Worm (Caenorhabditis elegans): Measurements from ENCODE around the gene mig-2.
A peak's percentile ranks its signal among the peaks of the same experiment; 100 is the strongest.

The mig-2 gene

ce11 chrX:11547442-11548023 is 875 bp upstream of the mig-2 start:
- no peak for TF ChIP-seq lin-13 (tag; optimal IDR thresholded peaks at IDR 0.05)
- TF ChIP-seq unc-62 (GFP tag; optimal IDR thresholded peaks at IDR 0.05), result peak; percentile 40

DNA sequence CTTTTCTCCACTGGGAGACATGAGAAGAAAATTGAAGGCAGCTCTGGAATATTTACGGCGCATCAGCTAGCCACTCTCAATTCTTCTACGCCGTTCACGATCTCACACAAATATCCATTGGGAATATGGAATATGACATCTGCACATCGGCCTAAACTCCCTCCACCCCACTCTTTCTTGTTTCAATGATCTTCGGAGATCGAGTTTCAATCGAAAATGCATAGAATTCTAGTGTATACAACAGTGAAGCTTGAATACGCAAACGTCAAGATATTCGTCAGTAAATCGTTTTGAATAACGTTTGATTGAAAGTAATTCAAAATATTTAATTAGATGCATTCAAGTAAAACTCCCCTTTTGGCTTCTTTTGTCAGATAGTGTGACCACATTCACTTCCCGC is 3.4 kb downstream of the mig-2 start:
- TF ChIP-seq lin-13 (tag; optimal IDR thresholded peaks at IDR 0.05), result no peak
- no peak for TF ChIP-seq ces-1 (GFP tag; optimal IDR thresholded peaks at IDR 0.05)
- TF ChIP-seq mep-1 (tag; optimal IDR thresholded peaks at IDR 0.05), result no peak
- no peak for TF ChIP-seq M03D4.4 (tag; optimal IDR thresholded peaks at IDR 0.05)

- TF ChIP-seq drap-1 (GFP tag; optimal IDR thresholded peaks at IDR 0.05) (no peak), ces-1 (GFP tag; optimal IDR thresholded peaks at IDR 0.05) (peak; percentile 80)
These were observed 4.5 kb downstream of the mig-2 start for ce11 chrX:11552879-11553278.

ce11 chrX:11554522-11554921 is 6.1 kb downstream of the mig-2 start:
- TF ChIP-seq drap-1 (GFP tag; optimal IDR thresholded peaks at IDR 0.05) (no peak), ces-1 (GFP tag; optimal IDR thresholded peaks at IDR 0.05) (peak; percentile 69)

DNA sequence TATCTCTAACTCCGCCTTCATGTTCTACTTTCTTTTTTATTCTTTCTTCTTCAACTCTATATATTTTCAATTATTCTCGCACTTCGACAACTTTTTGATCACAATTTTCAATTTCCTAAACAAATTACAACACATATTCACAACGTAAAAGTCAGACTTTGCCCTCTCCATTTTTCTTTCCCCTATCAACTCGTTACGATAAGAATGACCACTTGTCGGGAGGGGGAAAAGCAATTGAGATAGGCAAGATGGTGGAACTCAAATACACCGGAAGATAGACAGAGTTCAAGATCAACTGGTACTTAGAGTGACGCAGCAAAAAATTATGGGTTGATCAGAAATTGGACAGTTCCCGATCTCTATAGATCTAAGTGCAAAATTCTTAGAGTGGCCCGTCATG is 6.6 kb downstream of the mig-2 start:
- TF ChIP-seq nhr-237 (tag; optimal IDR thresholded peaks at IDR 0.05) (no peak), ceh-43 (GFP tag; optimal IDR thresholded peaks at IDR 0.05) (no peak), sptf-1 (tag; optimal IDR thresholded peaks at IDR 0.05) (no peak), ztf-11 (tag; optimal IDR thresholded peaks at IDR 0.05) (no peak), pha-4 (tag; optimal IDR thresholded peaks at IDR 0.05) (no peak), sem-2 (GFP tag; optimal IDR thresholded peaks at IDR 0.05) (no peak), blmp-1 (tag; optimal IDR thresholded peaks at IDR 0.05) (no peak), mep-1 (tag; optimal IDR thresholded peaks at IDR 0.05) (no peak), nhr-76 (tag; optimal IDR thresholded peaks at IDR 0.05) (no peak), nhr-2 (tag; optimal IDR thresholded peaks at IDR 0.05) (no peak), unc-62 (GFP tag; optimal IDR thresholded peaks at IDR 0.05) (no peak), unc-39 (tag; optimal IDR thresholded peaks at IDR 0.05) (no peak)

DNA sequence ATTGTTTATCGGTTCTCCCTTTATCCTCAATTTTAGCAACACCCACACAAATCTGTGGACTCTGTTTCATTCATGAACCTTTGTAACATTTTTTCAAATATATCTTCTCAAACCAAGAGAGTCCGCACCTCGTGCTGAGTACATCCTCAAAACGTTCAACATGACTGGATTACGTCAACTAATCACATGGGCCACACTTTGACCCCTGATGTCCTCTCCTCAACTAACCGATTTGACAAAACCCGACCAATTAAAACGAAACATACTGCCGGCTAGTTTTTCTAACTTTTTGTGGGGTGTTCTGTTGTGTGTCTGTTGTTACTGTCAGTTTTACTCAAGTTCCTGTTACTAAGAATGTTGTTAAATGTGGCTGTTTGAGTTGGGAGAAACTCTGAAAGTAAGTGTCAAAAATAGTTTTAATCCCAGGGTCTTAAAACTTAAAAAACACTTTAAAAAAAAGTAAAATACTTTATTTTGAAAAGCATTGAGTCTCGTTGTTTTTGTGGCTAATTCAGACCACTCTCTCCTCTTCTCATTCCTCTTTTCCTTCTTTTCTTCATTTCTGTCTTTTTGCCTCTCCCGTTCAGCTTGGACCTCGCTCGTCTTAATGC is 7.2 kb downstream of the mig-2 start:
- no peak for TF ChIP-seq mls-2 (tag; optimal IDR thresholded peaks at IDR 0.05)
- no peak for TF ChIP-seq ces-1 (GFP tag; optimal IDR thresholded peaks at IDR 0.05)

DNA sequence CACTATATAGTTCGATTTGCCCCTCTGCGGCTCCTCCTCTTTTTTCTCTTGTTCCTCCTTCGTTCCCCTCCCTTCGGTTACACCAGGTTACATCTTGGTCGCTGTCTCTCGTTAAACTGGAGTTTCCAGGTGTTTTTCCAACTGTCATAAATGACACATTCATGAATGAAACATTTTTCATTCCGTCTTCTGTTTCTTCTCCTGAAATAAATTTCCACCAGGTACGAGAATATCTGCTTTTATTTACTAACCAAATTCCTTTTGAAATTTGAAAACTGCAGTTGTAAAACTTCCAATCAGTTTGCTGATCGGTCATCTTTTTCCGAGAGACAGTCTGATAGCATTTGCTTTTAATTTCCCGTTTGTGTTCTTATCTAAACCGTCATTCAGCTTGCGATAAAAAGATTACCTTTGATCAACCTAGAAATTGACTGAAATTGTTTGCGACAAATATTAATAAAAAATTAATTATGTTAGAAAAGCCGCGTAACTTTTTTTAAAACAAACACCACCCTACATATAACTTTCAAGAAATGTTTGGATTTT is 7.9 kb downstream of the mig-2 start, which contains the start of gene C35C5.10:
Gene C35C5.10, plus strand, starts transcription at position 51 of the 546 bp plus-strand sequence.
- TF ChIP-seq ztf-11 (tag; optimal IDR thresholded peaks at IDR 0.05) (no peak), mep-1 (tag; optimal IDR thresholded peaks at IDR 0.05) (no peak), cnd-1 (tag; optimal IDR thresholded peaks at IDR 0.05) (no peak), drap-1 (GFP tag; optimal IDR thresholded peaks at IDR 0.05) (no peak), flh-1 (GFP tag; optimal IDR thresholded peaks at IDR 0.05) (no peak), snpc-4 (tag; optimal IDR thresholded peaks at IDR 0.05) (no peak), elt-3 (tag; optimal IDR thresholded peaks at IDR 0.05) (no peak), ceh-39 (tag; optimal IDR thresholded peaks at IDR 0.05) (no peak), sptf-1 (tag; optimal IDR thresholded peaks at IDR 0.05) (no peak), ces-1 (GFP tag; optimal IDR thresholded peaks at IDR 0.05) (no peak)

DNA sequence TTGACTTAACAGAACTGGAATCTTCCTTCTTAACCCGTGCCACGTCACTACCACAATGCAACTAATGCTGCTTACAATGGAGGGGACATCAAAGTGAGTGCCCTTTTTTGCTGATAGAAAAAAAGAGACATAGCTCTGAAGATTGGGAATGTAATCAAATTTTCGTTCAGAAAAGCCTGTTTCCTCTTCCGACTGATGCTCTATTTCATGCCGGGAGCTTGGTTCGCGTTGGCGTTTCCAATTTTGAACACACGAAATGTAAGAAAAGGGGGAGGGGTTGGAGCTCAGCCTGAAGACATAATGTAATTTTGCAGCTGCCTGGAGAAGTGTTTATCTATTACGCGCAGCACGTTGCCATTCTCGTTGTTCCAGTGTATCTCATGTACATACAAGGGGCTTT is 9.7 kb downstream of the mig-2 start:
- TF ChIP-seq ceh-43 (GFP tag; optimal IDR thresholded peaks at IDR 0.05), result no peak
- TF ChIP-seq nhr-237 (tag; optimal IDR thresholded peaks at IDR 0.05), result no peak
- TF ChIP-seq ces-1 (GFP tag; optimal IDR thresholded peaks at IDR 0.05), result peak; percentile 89
- TF ChIP-seq ztf-11 (tag; optimal IDR thresholded peaks at IDR 0.05), result no peak

ce11 chrX:11560076-11560475 is 11.7 kb downstream of the mig-2 start:
- TF ChIP-seq nhr-28 (tag; optimal IDR thresholded peaks at IDR 0.05) (no peak), mls-2 (tag; optimal IDR thresholded peaks at IDR 0.05) (no peak), nhr-76 (tag; optimal IDR thresholded peaks at IDR 0.05) (no peak), bed-3 (GFP tag; optimal IDR thresholded peaks at IDR 0.05) (no peak), ceh-39 (tag; optimal IDR thresholded peaks at IDR 0.05) (no peak), elt-3 (tag; optimal IDR thresholded peaks at IDR 0.05) (no peak), unc-39 (tag; optimal IDR thresholded peaks at IDR 0.05) (no peak), blmp-1 (tag; optimal IDR thresholded peaks at IDR 0.05) (no peak), zip-8 (tag; optimal IDR thresholded peaks at IDR 0.05) (no peak), ces-1 (GFP tag; optimal IDR thresholded peaks at IDR 0.05) (no peak), unc-62 (GFP tag; optimal IDR thresholded peaks at IDR 0.05) (peak; percentile 61), lin-13 (tag; optimal IDR thresholded peaks at IDR 0.05) (no peak), M03D4.4 (tag; optimal IDR thresholded peaks at IDR 0.05) (no peak), sem-2 (GFP tag; optimal IDR thresholded peaks at IDR 0.05) (no peak), unc-120 (tag; optimal IDR thresholded peaks at IDR 0.05; ENCODE audit: poor library complexity, severe bottlenecking) (peak; percentile 64), nhr-12 (tag; optimal IDR thresholded peaks at IDR 0.05) (no peak), hlh-1 (tag; optimal IDR thresholded peaks at IDR 0.05) (peak; percentile 72), drap-1 (GFP tag; optimal IDR thresholded peaks at IDR 0.05) (no peak), mep-1 (tag; optimal IDR thresholded peaks at IDR 0.05) (no peak)
